Worm (Caenorhabditis elegans): Measurements from ENCODE around the gene slc-25A21.

- TF ChIP-seq T22C8.4 (GFP tag; IDR thresholded peaks at IDR 0.05) (no peak), flt-1 (GFP tag; IDR thresholded peaks at IDR 0.05) (no peak), tab-1 (GFP tag; IDR thresholded peaks at IDR 0.05) (no peak), klf-2 (GFP tag; conservative IDR thresholded peaks at IDR 0.05) (no peak), ztf-23 (GFP tag; IDR thresholded peaks at IDR 0.05) (no peak), ref-1 (GFP tag; conservative IDR thresholded peaks at IDR 0.05) (no peak), ztf-29 (GFP tag; IDR thresholded peaks at IDR 0.05) (no peak), med-1 (GFP tag; optimal IDR thresholded peaks at IDR 0.05; ENCODE audit: insufficient read depth) (no peak)
Observed at ce11 chrX:16166994-16167393, 22.7 kb upstream of the slc-25A21 start.

Data from whole organism, midembryonic.